Fruit fly (Drosophila melanogaster) whole organism, embryonic: ENCODE data around the gene Cpsf5.

Source experiments
- BtbVII ChIP-seq: fragments of 200-800 bp; sonication (Bioruptor generic); optimal IDR thresholded peaks from 3 replicates; lab custom pipeline; 2017; ENCODE audit warnings: missing biosample characterization, mild to moderate bottlenecking, missing genetic modification characterization
- CG12155 ChIP-seq: fragments of 200-800 bp; sonication (Bioruptor generic); optimal IDR thresholded peaks from 3 replicates; lab custom pipeline; 2016; ENCODE audit warnings: missing biosample characterization, missing genetic modification characterization
- CG13287 ChIP-seq: fragments of 200-800 bp; sonication (Bioruptor generic); IDR thresholded peaks from 2 replicates; pipeline ENCODE4 v1.3.6; 2022; ENCODE audit warnings: missing biosample characterization, missing genetic modification characterization; ENCODE audit not compliant: partially characterized antibody
- CG13775 ChIP-seq: fragments of 200-800 bp; sonication (Bioruptor generic); optimal IDR thresholded peaks from 3 replicates; lab custom pipeline; 2017; ENCODE audit warnings: missing biosample characterization, mild to moderate bottlenecking, missing genetic modification characterization
- CG14710 ChIP-seq: fragments of 200-800 bp; sonication (Bioruptor generic); optimal IDR thresholded peaks from 3 replicates; lab custom pipeline; 2019; ENCODE audit warnings: missing biosample characterization, mild to moderate bottlenecking, missing genetic modification characterization, moderate library complexity
- CG7786 ChIP-seq: fragments of 200-800 bp; sonication (Bioruptor generic); optimal IDR thresholded peaks from 2 replicates; lab custom pipeline; 2016; ENCODE audit warnings: missing biosample characterization, missing genetic modification characterization
- CG7839 ChIP-seq: fragments of 200-800 bp; sonication (Bioruptor generic); optimal IDR thresholded peaks from 3 replicates; lab custom pipeline; 2018; ENCODE audit warnings: missing biosample characterization, mild to moderate bottlenecking, missing genetic modification characterization, moderate library complexity
- CG7987 ChIP-seq: fragments of 200-800 bp; sonication (Bioruptor generic); optimal IDR thresholded peaks from 2 replicates; lab custom pipeline; 2018; ENCODE audit warnings: missing biosample characterization, mild to moderate bottlenecking, missing genetic modification characterization, moderate library complexity
- CG8089 ChIP-seq: fragments of 200-800 bp; sonication (Bioruptor generic); optimal IDR thresholded peaks from 3 replicates; lab custom pipeline; 2016; ENCODE audit warnings: missing biosample characterization, missing genetic modification characterization
- Dad ChIP-seq: fragments of 200-800 bp; sonication (Bioruptor generic); optimal IDR thresholded peaks from 3 replicates; lab custom pipeline; 2016; ENCODE audit warnings: missing biosample characterization, missing genetic modification characterization
- Deaf1 ChIP-seq: fragments of 200-800 bp; optimal IDR thresholded peaks from 3 replicates; lab custom pipeline; 2019; ENCODE audit warnings: missing biosample characterization, mild to moderate bottlenecking, missing genetic modification characterization, moderate library complexity
- Dref ChIP-seq: fragments of 200-800 bp; sonication (Bioruptor generic); IDR thresholded peaks from 2 replicates; pipeline ENCODE4 v1.3.6; 2022; ENCODE audit warnings: missing biosample characterization, missing genetic modification characterization
- Drgx ChIP-seq: fragments of 200-800 bp; sonication (Bioruptor generic); IDR thresholded peaks from 2 replicates; pipeline ENCODE4 v1.3.6; 2022; ENCODE audit warnings: missing biosample characterization, missing genetic modification characterization
- E2f2 ChIP-seq: fragments of 200-800 bp; sonication (Bioruptor generic); IDR thresholded peaks from 2 replicates; pipeline ENCODE4 v1.3.6; 2022; ENCODE audit warnings: missing biosample characterization, missing genetic modification characterization
- ERR ChIP-seq: fragments of 200-800 bp; sonication (Bioruptor generic); optimal IDR thresholded peaks from 2 replicates; lab custom pipeline; 2016; ENCODE audit warnings: missing biosample characterization, missing genetic modification characterization
- Eip74EF ChIP-seq, 2 experiments: fragments of 200-800 bp in 1 of 2; fragments of >200 bp in 1 of 2; sonication (Bioruptor generic) in 1 of 2; optimal IDR thresholded peaks; 2 replicates each; lab custom pipeline; 2017 to 2019; ENCODE audit warnings: missing biosample characterization in 2 of 2, missing genetic modification characterization in 2 of 2, mild to moderate bottlenecking in 1 of 2, moderate library complexity in 1 of 2
- Ets65A ChIP-seq: fragments of 200-800 bp; sonication (Bioruptor generic); peaks from one replicate; lab custom pipeline; 2016; ENCODE audit warnings: missing biosample characterization, missing genetic modification characterization
- HHEX ChIP-seq: fragments of 200-800 bp; sonication (Bioruptor generic); optimal IDR thresholded peaks from 3 replicates; lab custom pipeline; 2017; ENCODE audit warnings: missing biosample characterization, mild to moderate bottlenecking, missing genetic modification characterization, missing genetic modification reagents
- HmgD ChIP-seq: fragments of 200-800 bp; sonication (Bioruptor generic); optimal IDR thresholded peaks from 3 replicates; lab custom pipeline; 2016; ENCODE audit warnings: missing biosample characterization, missing genetic modification characterization
- HmgZ ChIP-seq: fragments of 200-800 bp; sonication (Bioruptor generic); optimal IDR thresholded peaks from 2 replicates; lab custom pipeline; 2018; ENCODE audit warnings: missing biosample characterization, mild to moderate bottlenecking, missing genetic modification characterization
- MTF-1 ChIP-seq: fragments of 200-800 bp; sonication (Bioruptor generic); optimal IDR thresholded peaks from 2 replicates; lab custom pipeline; 2018; ENCODE audit warnings: missing biosample characterization, mild to moderate bottlenecking, missing genetic modification characterization, borderline replicate concordance
- Med ChIP-seq: fragments of 200-800 bp; sonication (Bioruptor generic); peaks from one replicate; lab custom pipeline; 2016; ENCODE audit warnings: missing biosample characterization, missing genetic modification characterization, mild to moderate bottlenecking, inconsistent platforms, moderate library complexity
- Mrtf ChIP-seq: fragments of 200-800 bp; sonication (Bioruptor generic); IDR thresholded peaks from 3 replicates; pipeline ENCODE4 v1.3.6; 2022; ENCODE audit warnings: missing biosample characterization, missing genetic modification characterization
- Nf-YC ChIP-seq: fragments of 200-800 bp; optimal IDR thresholded peaks from 3 replicates; lab custom pipeline; 2019; ENCODE audit warnings: missing biosample characterization, mild to moderate bottlenecking, missing genetic modification characterization, moderate library complexity
- Opbp ChIP-seq: fragments of 200-800 bp; sonication (Bioruptor generic); IDR thresholded peaks from 3 replicates; pipeline ENCODE4 v1.3.6; 2022; ENCODE audit warnings: missing biosample characterization, missing genetic modification characterization; ENCODE audit not compliant: partially characterized antibody
- Scr ChIP-seq: fragments of 200-800 bp; sonication (Bioruptor generic); IDR thresholded peaks from 2 replicates; pipeline ENCODE4 v1.3.6; 2022; ENCODE audit warnings: missing biosample characterization, missing genetic modification characterization; ENCODE audit not compliant: partially characterized antibody
- Six4 ChIP-seq: fragments of 200-800 bp; sonication (Bioruptor generic); optimal IDR thresholded peaks from 2 replicates; lab custom pipeline; 2016; ENCODE audit warnings: missing biosample characterization, missing genetic modification characterization
- Sox100B ChIP-seq: fragments of 200-800 bp; sonication (Bioruptor generic); optimal IDR thresholded peaks from 3 replicates; lab custom pipeline; 2018; ENCODE audit warnings: missing biosample characterization, mild to moderate bottlenecking, missing genetic modification characterization
- YL-1 ChIP-seq: fragments of 200-800 bp; sonication (Bioruptor generic); optimal IDR thresholded peaks from 3 replicates; lab custom pipeline; 2017; ENCODE audit warnings: missing biosample characterization, mild to moderate bottlenecking, missing genetic modification characterization
- bowl ChIP-seq: fragments of 200-800 bp; sonication (Bioruptor generic); IDR thresholded peaks from 2 replicates; pipeline ENCODE4 v1.3.6; 2022; ENCODE audit warnings: missing biosample characterization, missing genetic modification characterization
- dimm ChIP-seq: fragments of 200-800 bp; sonication (Bioruptor generic); IDR thresholded peaks from 2 replicates; pipeline ENCODE4 v1.3.6; 2022; ENCODE audit warnings: missing biosample characterization, missing genetic modification characterization
- ems ChIP-seq: fragments of 200-800 bp; sonication (Bioruptor generic); optimal IDR thresholded peaks from 3 replicates; lab custom pipeline; 2016; ENCODE audit warnings: missing biosample characterization, missing genetic modification characterization
- exex ChIP-seq: fragments of 200-800 bp; sonication (Bioruptor generic); optimal IDR thresholded peaks from 4 replicates; lab custom pipeline; 2018; ENCODE audit warnings: missing biosample characterization, mild to moderate bottlenecking, missing genetic modification characterization, moderate library complexity
- jing ChIP-seq: fragments of 200-800 bp; sonication (Bioruptor generic); optimal IDR thresholded peaks from 2 replicates; lab custom pipeline; 2018; ENCODE audit warnings: missing biosample characterization, mild to moderate bottlenecking, missing genetic modification characterization
- knrl ChIP-seq: fragments of 200-800 bp; sonication (Bioruptor generic); IDR thresholded peaks from 3 replicates; pipeline ENCODE4 v1.3.6; 2022; ENCODE audit warnings: missing biosample characterization, missing genetic modification characterization; ENCODE audit not compliant: partially characterized antibody
- lbe ChIP-seq: fragments of 200-800 bp; sonication (Bioruptor generic); optimal IDR thresholded peaks from 2 replicates; lab custom pipeline; 2016; ENCODE audit warnings: missing biosample characterization, mild to moderate bottlenecking, missing genetic modification characterization
- luna ChIP-seq: fragments of 200-800 bp; sonication (Bioruptor generic); optimal IDR thresholded peaks from 2 replicates; lab custom pipeline; 2016; ENCODE audit warnings: missing biosample characterization, missing genetic modification characterization
- nau ChIP-seq: fragments of 200-800 bp; sonication (Bioruptor generic); optimal IDR thresholded peaks from 3 replicates; lab custom pipeline; 2017; ENCODE audit warnings: missing biosample characterization, mild to moderate bottlenecking, missing genetic modification characterization, missing genetic modification reagents
- nom ChIP-seq: fragments of 200-800 bp; sonication (Bioruptor generic); optimal IDR thresholded peaks from 2 replicates; lab custom pipeline; 2017; ENCODE audit warnings: missing biosample characterization, missing genetic modification characterization, mild to moderate bottlenecking, moderate library complexity, missing genetic modification reagents
- onecut ChIP-seq: fragments of 200-800 bp; sonication (Bioruptor generic); IDR thresholded peaks from 2 replicates; pipeline ENCODE4 v1.3.6; 2022; ENCODE audit warnings: missing biosample characterization, missing genetic modification characterization
- p53 ChIP-seq: fragments of 200-800 bp; sonication (Bioruptor generic); optimal IDR thresholded peaks from 2 replicates; lab custom pipeline; 2016; ENCODE audit warnings: missing biosample characterization, missing genetic modification characterization
- pb ChIP-seq: fragments of 200-800 bp; sonication (Bioruptor generic); optimal IDR thresholded peaks from 3 replicates; lab custom pipeline; 2016; ENCODE audit warnings: missing biosample characterization, missing genetic modification characterization
- salm ChIP-seq: fragments of 200-800 bp; sonication (Bioruptor generic); optimal IDR thresholded peaks from 2 replicates; lab custom pipeline; 2018; ENCODE audit warnings: missing biosample characterization, mild to moderate bottlenecking, missing genetic modification characterization
- sens ChIP-seq: fragments of 200-800 bp; sonication (Bioruptor generic); peaks from one replicate; lab custom pipeline; 2016; ENCODE audit warnings: missing biosample characterization, missing genetic modification characterization
- shn ChIP-seq: fragments of 200-800 bp; sonication (Bioruptor generic); optimal IDR thresholded peaks from 3 replicates; lab custom pipeline; 2016; ENCODE audit warnings: missing biosample characterization, missing genetic modification characterization
- sug ChIP-seq: fragments of 200-800 bp; optimal IDR thresholded peaks from 2 replicates; lab custom pipeline; 2019; ENCODE audit warnings: missing biosample characterization, mild to moderate bottlenecking, missing genetic modification characterization, moderate library complexity
- tap ChIP-seq: fragments of 200-800 bp; optimal IDR thresholded peaks from 3 replicates; lab custom pipeline; 2019; ENCODE audit warnings: missing biosample characterization, mild to moderate bottlenecking, missing genetic modification characterization, moderate library complexity
- tgo ChIP-seq: fragments of 200-800 bp; sonication (Bioruptor generic); IDR thresholded peaks from 3 replicates; pipeline ENCODE4 v1.3.6; 2022; ENCODE audit warnings: missing biosample characterization, missing genetic modification characterization
- zfh2 ChIP-seq: fragments of 200-800 bp; sonication (Bioruptor generic); optimal IDR thresholded peaks from 2 replicates; lab custom pipeline; 2016; ENCODE audit warnings: missing biosample characterization, missing genetic modification characterization

Cpsf5 gene

DNA sequence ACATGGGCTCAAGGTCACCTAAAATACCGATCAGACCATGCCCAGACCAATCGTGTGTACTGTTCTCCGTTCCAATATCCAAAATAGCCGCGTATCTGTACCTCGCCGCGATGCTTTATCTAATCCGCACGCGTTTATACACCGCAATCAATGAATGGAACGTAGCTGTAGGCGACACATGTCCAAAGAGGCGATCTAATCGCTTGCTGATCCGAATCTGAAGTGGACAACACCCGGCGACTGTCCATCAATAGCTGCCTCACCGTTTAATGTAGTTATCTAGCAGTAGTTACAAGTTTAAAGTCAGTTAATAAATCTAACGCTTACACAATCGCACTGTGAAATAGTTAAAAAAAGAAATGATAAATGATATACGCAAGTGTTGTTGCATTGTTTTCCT is 41.6 kb downstream of the Cpsf5 start (continued):
- TF ChIP-seq exex (tag; lab: Kevin White, UChicago) = peak; percentile 88

DNA sequence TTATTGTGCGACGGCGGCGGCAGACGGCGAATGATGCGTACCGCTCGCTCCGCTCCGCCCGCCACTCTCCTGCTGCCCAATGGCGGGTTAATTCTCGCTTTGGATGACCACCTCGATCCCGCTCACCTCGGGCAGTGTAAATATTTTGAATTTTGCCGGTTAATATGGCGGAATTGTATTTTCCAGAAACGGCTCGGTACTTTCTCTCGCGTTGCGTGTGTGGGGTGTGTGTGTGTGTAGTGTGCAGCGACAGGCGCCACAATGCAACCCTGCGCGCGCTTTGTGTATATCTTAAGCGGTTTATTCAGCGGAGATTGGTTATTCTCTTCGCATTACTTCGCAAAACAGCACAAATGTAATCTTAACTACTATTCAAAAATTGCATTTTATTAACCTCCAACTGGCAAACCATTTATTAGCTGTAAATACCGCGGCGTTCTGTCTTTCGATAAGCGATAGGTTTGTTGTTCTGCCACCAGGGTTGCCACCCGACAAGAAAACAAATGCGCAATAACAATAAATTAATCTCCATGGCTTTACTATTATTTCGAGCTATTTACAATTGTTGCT is 45.1 kb downstream of the Cpsf5 start, which contains the start of the genes phol and CG3552:
Gene phol (minus strand): TSS at position 463 of the 570 bp plus-strand sequence.
Gene CG3552 (plus strand): TSS at position 500 of the 570 bp plus-strand sequence.
- no peak for TF ChIP-seq p53 (GFP tag; lab: Kevin White, UChicago)
- no peak for TF ChIP-seq Mrtf (GFP tag; lab: Robert Waterston, UW)
- TF ChIP-seq luna = no peak
- TF ChIP-seq Deaf1 = no peak
- TF ChIP-seq CG8089 = no peak
- TF ChIP-seq pb (GFP tag; lab: Kevin White, UChicago) = no peak
- peak; percentile 66 for TF ChIP-seq E2f2 (GFP tag; lab: Robert Waterston, UW)
- TF ChIP-seq Ets65A (GFP tag; lab: Kevin White, UChicago) = no peak
- TF ChIP-seq Drgx = no peak
- TF ChIP-seq MTF-1 = no peak
- no peak for TF ChIP-seq nau (GFP tag; lab: Kevin White, UChicago)
- peak; percentile 64 for TF ChIP-seq Dref (GFP tag; lab: Robert Waterston, UW)
- TF ChIP-seq Six4 (GFP tag; lab: Kevin White, UChicago) = no peak
- TF ChIP-seq onecut (GFP tag; lab: Robert Waterston, UW) = no peak
- TF ChIP-seq CG13775 (GFP tag; lab: Kevin White, UChicago) = no peak
- no peak for TF ChIP-seq lbe (GFP tag; lab: Kevin White, UChicago)
- TF ChIP-seq Dad (GFP tag; lab: Kevin White, UChicago) = no peak
- TF ChIP-seq tgo = no peak
- no peak for TF ChIP-seq BtbVII (GFP tag; lab: Kevin White, UChicago)
- TF ChIP-seq tap (tag; lab: Kevin White, UChicago) = no peak
- no peak for TF ChIP-seq salm (tag; lab: Kevin White, UChicago)
- peak; percentile 57 for TF ChIP-seq Scr (GFP tag; lab: Robert Waterston, UW)
- TF ChIP-seq sug (tag; lab: Kevin White, UChicago) = peak; percentile 29
- TF ChIP-seq CG7786 (GFP tag; lab: Kevin White, UChicago) = no peak
- TF ChIP-seq jing (GFP tag; lab: Kevin White, UChicago) = no peak
- no peak for TF ChIP-seq zfh2
- TF ChIP-seq bowl (GFP tag; lab: Robert Waterston, UW) = no peak
- TF ChIP-seq sens (GFP tag; lab: Kevin White, UChicago) = peak; percentile 64
- TF ChIP-seq CG13287 = peak; percentile 31; the same call in 1 of the 2 replicates
- peak; percentile 82 for TF ChIP-seq Med (GFP tag; lab: Kevin White, UChicago)
- peak; percentile 21 for TF ChIP-seq shn (GFP tag; lab: Kevin White, UChicago)
- TF ChIP-seq CG14710 = peak; percentile 46
- TF ChIP-seq CG7987 = no peak
- peak; percentile 3 for TF ChIP-seq HmgZ (tag; lab: Kevin White, UChicago)
- TF ChIP-seq Opbp (GFP tag; lab: Robert Waterston, UW) = 0 out of 3 replicates have a peak, but pooled peaks have one; percentile 38
- TF ChIP-seq nom (GFP tag; lab: Kevin White, UChicago) = no peak
- no peak for TF ChIP-seq dimm (GFP tag; lab: Robert Waterston, UW)
- no peak for TF ChIP-seq ERR (GFP tag; lab: Kevin White, UChicago)
- 0 out of 3 replicates have a peak, but pooled peaks have one; percentile 37 for TF ChIP-seq knrl (GFP tag; lab: Robert Waterston, UW)
- TF ChIP-seq Sox100B (GFP tag; lab: Kevin White, UChicago) = no peak
- TF ChIP-seq CG7839 = no peak
- no peak for TF ChIP-seq HHEX (GFP tag; lab: Kevin White, UChicago)
- TF ChIP-seq ems = no peak
- no peak for TF ChIP-seq CG12155 (GFP tag; lab: Kevin White, UChicago)
- no peak for TF ChIP-seq Eip74EF (GFP tag; optimal IDR thresholded peaks at IDR 0.05; lab: Kevin White, UChicago)
- TF ChIP-seq Nf-YC (tag; lab: Kevin White, UChicago) = peak; percentile 43
- no peak for TF ChIP-seq HmgD (GFP tag; lab: Kevin White, UChicago)
- TF ChIP-seq YL-1 (GFP tag; lab: Kevin White, UChicago) = peak; percentile 79
